Worm (Caenorhabditis elegans): ENCODE data around the gene tag-329.

Gene tag-329

DNA sequence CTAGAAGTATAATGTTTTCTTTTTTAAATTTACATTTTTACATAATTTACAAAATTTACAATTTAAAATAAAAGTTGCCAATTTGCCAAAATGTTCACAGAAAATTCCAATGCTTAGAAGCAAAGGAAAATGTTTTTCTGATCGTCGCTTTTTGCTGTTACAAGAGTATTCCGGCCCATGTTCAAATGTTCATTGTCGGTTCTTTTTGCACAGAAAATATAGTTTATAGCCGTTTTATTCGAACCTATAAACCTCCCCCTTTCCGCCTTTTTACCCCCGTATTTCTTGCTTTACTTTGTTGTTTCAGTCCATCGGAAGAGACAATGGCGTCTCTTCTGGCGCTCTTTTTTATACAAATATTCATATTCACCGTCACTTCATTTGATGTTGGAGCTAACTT, at the start of gene tag-329:
Gene tag-329 (plus strand): TSS at position 301 of the 400 bp plus-strand sequence.
- no peak for TF ChIP-seq ceh-9 (tag; optimal IDR thresholded peaks at IDR 0.05)
- TF ChIP-seq npax-4 (tag; optimal IDR thresholded peaks at IDR 0.05), result no peak
- no peak for TF ChIP-seq ahr-1 (tag; optimal IDR thresholded peaks at IDR 0.05)
- no peak for TF ChIP-seq madf-2 (tag; optimal IDR thresholded peaks at IDR 0.05)
- no peak for TF ChIP-seq pat-9 (tag; optimal IDR thresholded peaks at IDR 0.05)
- TF ChIP-seq hlh-6 (tag; optimal IDR thresholded peaks at IDR 0.05), result no peak
- TF ChIP-seq ceh-22 (tag; optimal IDR thresholded peaks at IDR 0.05), result no peak
- TF ChIP-seq tbx-2 (tag; optimal IDR thresholded peaks at IDR 0.05), result no peak
- no peak for TF ChIP-seq ceh-45 (GFP tag; IDR thresholded peaks at IDR 0.05)
- TF ChIP-seq nhr-11 (tag; optimal IDR thresholded peaks at IDR 0.05), result no peak
- TF ChIP-seq Y22D7AL.16 (tag; optimal IDR thresholded peaks at IDR 0.05), result no peak
- no peak for TF ChIP-seq K02D7.2 (tag; optimal IDR thresholded peaks at IDR 0.05)

DNA sequence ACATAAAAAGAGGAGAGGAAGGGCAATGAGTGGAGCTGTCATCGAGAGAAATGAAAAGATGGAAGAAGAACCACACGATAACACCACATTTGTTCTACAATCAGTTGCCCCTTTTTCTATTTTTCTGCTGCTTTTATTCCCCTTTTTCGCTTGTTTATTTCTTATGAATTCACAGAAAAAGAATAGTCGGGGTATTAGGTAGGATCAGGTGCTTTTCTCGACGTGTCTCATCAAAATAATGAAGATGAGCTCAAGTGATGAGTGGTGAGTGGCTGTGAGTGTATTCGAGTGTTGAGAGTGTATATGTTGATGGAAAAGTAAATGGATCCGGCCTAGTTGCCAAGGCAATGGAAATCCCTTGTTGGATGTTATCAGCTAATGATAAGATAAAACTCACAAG, 49.2 kb upstream of the tag-329 start:
- TF ChIP-seq fax-1 (tag; optimal IDR thresholded peaks at IDR 0.05) (no peak), unc-55 (GFP tag; optimal IDR thresholded peaks at IDR 0.05) (no peak), hlh-8 (tag; optimal IDR thresholded peaks at IDR 0.05) (no peak), gmeb-2 (tag; optimal IDR thresholded peaks at IDR 0.05) (no peak)

- TF ChIP-seq fkh-6 (tag; optimal IDR thresholded peaks at IDR 0.05) (no peak), nfya-1 (tag; optimal IDR thresholded peaks at IDR 0.05) (no peak), ceh-24 (tag; optimal IDR thresholded peaks at IDR 0.05) (no peak), eyg-1 (tag; optimal IDR thresholded peaks at IDR 0.05) (no peak), ceh-48 (tag; optimal IDR thresholded peaks at IDR 0.05) (no peak), ztf-16 (tag; optimal IDR thresholded peaks at IDR 0.05) (no peak)
Measured at ce11 chrV:9489411-9489810, 45.3 kb upstream of the tag-329 start, which contains the start of gene K06A4.10. K06A4.10 (minus strand) TSS chrV:9489800.

- TF ChIP-seq nfya-1 (tag; optimal IDR thresholded peaks at IDR 0.05) (no peak), pax-1 (tag; optimal IDR thresholded peaks at IDR 0.05) (no peak), elt-2 (tag; optimal IDR thresholded peaks at IDR 0.05) (peak; percentile 37), tbx-2 (tag; optimal IDR thresholded peaks at IDR 0.05) (no peak), ceh-45 (GFP tag; IDR thresholded peaks at IDR 0.05) (no peak), hlh-8 (tag; optimal IDR thresholded peaks at IDR 0.05) (no peak), unc-3 (GFP tag; conservative IDR thresholded peaks at IDR 0.05) (no peak), unc-3 (tag; optimal IDR thresholded peaks at IDR 0.05) (no peak), hlh-15 (tag; optimal IDR thresholded peaks at IDR 0.05) (no peak)
Measured at ce11 chrV:9491440-9492160, 43.1 kb upstream of the tag-329 start, which contains the start of gene K06A4.7. K06A4.7 (minus strand) TSS chrV:9491490.

- no peak for TF ChIP-seq ceh-31 (tag; optimal IDR thresholded peaks at IDR 0.05)
- no peak for TF ChIP-seq ceh-19 (GFP tag; optimal IDR thresholded peaks at IDR 0.05)
- no peak for TF ChIP-seq sox-4 (tag; optimal IDR thresholded peaks at IDR 0.05)
- TF ChIP-seq lim-6 (tag; optimal IDR thresholded peaks at IDR 0.05), result no peak
- no peak for TF ChIP-seq pha-4 (tag; optimal IDR thresholded peaks at IDR 0.05)
- TF ChIP-seq pax-1 (tag; optimal IDR thresholded peaks at IDR 0.05), result no peak
- no peak for TF ChIP-seq zip-5 (tag; optimal IDR thresholded peaks at IDR 0.05)
- TF ChIP-seq syd-9 (tag; optimal IDR thresholded peaks at IDR 0.05), result no peak
- TF ChIP-seq mec-3 (tag; optimal IDR thresholded peaks at IDR 0.05; ENCODE audit: borderline replicate concordance), result no peak
- TF ChIP-seq ceh-24 (tag; optimal IDR thresholded peaks at IDR 0.05), result no peak
- no peak for TF ChIP-seq sdc-2 (tag; optimal IDR thresholded peaks at IDR 0.05)
- TF ChIP-seq eyg-1 (tag; optimal IDR thresholded peaks at IDR 0.05), result no peak
- TF ChIP-seq T23F11.4 (GFP tag; optimal IDR thresholded peaks at IDR 0.05), result no peak
- no peak for TF ChIP-seq lin-11 (tag; optimal IDR thresholded peaks at IDR 0.05)
- no peak for TF ChIP-seq gmeb-2 (tag; optimal IDR thresholded peaks at IDR 0.05)
- no peak for TF ChIP-seq elt-4 (tag; optimal IDR thresholded peaks at IDR 0.05)
- no peak for TF ChIP-seq unc-55 (GFP tag; optimal IDR thresholded peaks at IDR 0.05)
Measured at ce11 chrV:9492460-9492859, 42.3 kb upstream of the tag-329 start.
